Fruit fly (Drosophila melanogaster) whole organism, embryonic: ENCODE results near the gene HipHop.

Experiments used
- Asciz ChIP-seq: fragments of 200-800 bp; sonication (Bioruptor generic); optimal IDR thresholded peaks from 2 replicates; lab custom pipeline; 2017; ENCODE audit warnings: missing biosample characterization, mild to moderate bottlenecking, missing genetic modification characterization, missing genetic modification reagents
- Blimp-1 ChIP-seq: fragments of 200-800 bp; sonication (Bioruptor generic); optimal IDR thresholded peaks from 3 replicates; lab custom pipeline; 2018; ENCODE audit warnings: missing biosample characterization, missing genetic modification characterization, mild to moderate bottlenecking, moderate library complexity, missing genetic modification reagents
- C15 ChIP-seq: fragments of 200-800 bp; sonication (Bioruptor generic); IDR thresholded peaks from 3 replicates; pipeline ENCODE4 v1.3.6; 2022; ENCODE audit warnings: missing biosample characterization, missing genetic modification characterization
- CG10209 ChIP-seq: fragments of 200-800 bp; sonication (Bioruptor generic); optimal IDR thresholded peaks from 3 replicates; lab custom pipeline; 2017; ENCODE audit warnings: missing biosample characterization, mild to moderate bottlenecking, missing genetic modification characterization, missing genetic modification reagents
- CG1024 ChIP-seq: fragments of 200-800 bp; sonication (Bioruptor generic); IDR thresholded peaks from 2 replicates; pipeline ENCODE4 v1.3.6; 2022; ENCODE audit warnings: missing biosample characterization, missing genetic modification characterization
- CG10462 ChIP-seq: fragments of 200-800 bp; sonication (Bioruptor generic); optimal IDR thresholded peaks from 2 replicates; lab custom pipeline; 2016; ENCODE audit warnings: missing biosample characterization, missing genetic modification characterization
- CG10654 ChIP-seq: fragments of 200-800 bp; sonication (Bioruptor generic); optimal IDR thresholded peaks from 2 replicates; lab custom pipeline; 2016; ENCODE audit warnings: missing biosample characterization, missing genetic modification characterization
- CG11085 ChIP-seq: fragments of 200-800 bp; sonication (Bioruptor generic); IDR thresholded peaks from 2 replicates; pipeline ENCODE4 v1.3.6; 2022; ENCODE audit warnings: missing biosample characterization, missing genetic modification characterization
- CG11398 ChIP-seq: fragments of 200-800 bp; sonication (Bioruptor generic); optimal IDR thresholded peaks from 2 replicates; lab custom pipeline; 2016; ENCODE audit warnings: missing biosample characterization, missing genetic modification characterization
- CG11695 ChIP-seq: fragments of 200-800 bp; sonication (Bioruptor generic); IDR thresholded peaks from 3 replicates; pipeline ENCODE4 v1.3.6; 2022; ENCODE audit warnings: missing biosample characterization, missing genetic modification characterization
- CG12236 ChIP-seq: fragments of 200-800 bp; sonication (Bioruptor generic); optimal IDR thresholded peaks from 2 replicates; lab custom pipeline; 2016; ENCODE audit warnings: missing biosample characterization, missing genetic modification characterization
- CG13287 ChIP-seq: fragments of 200-800 bp; sonication (Bioruptor generic); IDR thresholded peaks from 2 replicates; pipeline ENCODE4 v1.3.6; 2022; ENCODE audit warnings: missing biosample characterization, missing genetic modification characterization; ENCODE audit not compliant: partially characterized antibody
- CG14860 ChIP-seq: fragments of 200-800 bp; sonication (Bioruptor generic); IDR thresholded peaks from 3 replicates; pipeline ENCODE4 v1.3.6; 2022; ENCODE audit warnings: missing biosample characterization, missing genetic modification characterization; ENCODE audit not compliant: partially characterized antibody
- CG15514 ChIP-seq: fragments of 200-800 bp; sonication (Bioruptor generic); optimal IDR thresholded peaks from 3 replicates; lab custom pipeline; 2017; ENCODE audit warnings: missing biosample characterization, missing genetic modification characterization, mild to moderate bottlenecking, moderate library complexity, missing genetic modification reagents
- CG2116 ChIP-seq: fragments of 200-800 bp; sonication (Bioruptor generic); optimal IDR thresholded peaks from 3 replicates; lab custom pipeline; 2018; ENCODE audit warnings: missing biosample characterization, mild to moderate bottlenecking, missing genetic modification characterization
- CG30431 ChIP-seq: fragments of 200-800 bp; sonication (Bioruptor generic); optimal IDR thresholded peaks from 2 replicates; lab custom pipeline; 2017; ENCODE audit warnings: missing biosample characterization, missing genetic modification characterization
- CG31388 ChIP-seq: fragments of 200-800 bp; sonication (Bioruptor generic); optimal IDR thresholded peaks from 2 replicates; lab custom pipeline; 2016; ENCODE audit warnings: missing biosample characterization, missing genetic modification characterization
- CG31441 ChIP-seq: fragments of 200-800 bp; sonication (Bioruptor generic); IDR thresholded peaks from 2 replicates; pipeline ENCODE4 v1.3.6; 2022; ENCODE audit warnings: missing biosample characterization, missing genetic modification characterization
- CG32767 ChIP-seq: fragments of 200-800 bp; sonication (Bioruptor generic); IDR thresholded peaks from 2 replicates; pipeline ENCODE4 v1.3.6; 2022; ENCODE audit warnings: missing biosample characterization, missing genetic modification characterization
- CG3995 ChIP-seq: fragments of 200-800 bp; sonication (Bioruptor generic); optimal IDR thresholded peaks from 3 replicates; lab custom pipeline; 2016; ENCODE audit warnings: missing biosample characterization, missing genetic modification characterization
- CG4617 ChIP-seq: fragments of 200-800 bp; sonication (Bioruptor generic); optimal IDR thresholded peaks from 3 replicates; lab custom pipeline; 2016; ENCODE audit warnings: missing biosample characterization, missing genetic modification characterization, borderline replicate concordance
- CG7839 ChIP-seq: fragments of 200-800 bp; sonication (Bioruptor generic); optimal IDR thresholded peaks from 3 replicates; lab custom pipeline; 2018; ENCODE audit warnings: missing biosample characterization, mild to moderate bottlenecking, missing genetic modification characterization, moderate library complexity
- Dad ChIP-seq: fragments of 200-800 bp; sonication (Bioruptor generic); optimal IDR thresholded peaks from 3 replicates; lab custom pipeline; 2016; ENCODE audit warnings: missing biosample characterization, missing genetic modification characterization
- Deaf1 ChIP-seq: fragments of 200-800 bp; optimal IDR thresholded peaks from 3 replicates; lab custom pipeline; 2019; ENCODE audit warnings: missing biosample characterization, mild to moderate bottlenecking, missing genetic modification characterization, moderate library complexity
- E2f1 ChIP-seq: fragments of 200-800 bp; sonication (Bioruptor generic); IDR thresholded peaks from 2 replicates; pipeline ENCODE4 v1.3.6; 2022; ENCODE audit warnings: missing biosample characterization, missing genetic modification characterization
- YL-1 ChIP-seq: fragments of 200-800 bp; sonication (Bioruptor generic); optimal IDR thresholded peaks from 3 replicates; lab custom pipeline; 2017; ENCODE audit warnings: missing biosample characterization, mild to moderate bottlenecking, missing genetic modification characterization
- ab ChIP-seq: fragments of 200-800 bp; sonication (Bioruptor generic); optimal IDR thresholded peaks from 2 replicates; lab custom pipeline; 2016; ENCODE audit warnings: missing biosample characterization, missing genetic modification characterization
- az2 ChIP-seq: fragments of 200-800 bp; sonication (Bioruptor generic); optimal IDR thresholded peaks from 3 replicates; lab custom pipeline; 2016; ENCODE audit warnings: missing biosample characterization, missing genetic modification characterization
- bowl ChIP-seq: fragments of 200-800 bp; sonication (Bioruptor generic); IDR thresholded peaks from 2 replicates; pipeline ENCODE4 v1.3.6; 2022; ENCODE audit warnings: missing biosample characterization, missing genetic modification characterization
- bsh ChIP-seq, 2 experiments: fragments of 200-800 bp; sonication (Bioruptor generic); optimal IDR thresholded peaks; 2 replicates each; lab custom pipeline; 2017 to 2018; ENCODE audit warnings: mild to moderate bottlenecking in 2 of 2, missing biosample characterization in 2 of 2, missing genetic modification characterization in 2 of 2, moderate library complexity in 1 of 2
- chn ChIP-seq: fragments of 200-800 bp; sonication (Bioruptor generic); optimal IDR thresholded peaks from 2 replicates; lab custom pipeline; 2016; ENCODE audit warnings: missing biosample characterization, missing genetic modification characterization
- crol ChIP-seq: fragments of 200-800 bp; sonication (Bioruptor generic); IDR thresholded peaks from 2 replicates; pipeline ENCODE4 v1.3.6; 2022; ENCODE audit warnings: missing biosample characterization, missing genetic modification characterization
- eve ChIP-seq, 2 experiments: fragments of >200 bp; optimal IDR thresholded peaks; 2 replicates each; lab custom pipeline; 2017; ENCODE audit warnings: missing biosample characterization in 2 of 2, missing genetic modification characterization in 2 of 2
- eyg ChIP-seq: fragments of 200-800 bp; sonication (Bioruptor generic); optimal IDR thresholded peaks from 3 replicates; lab custom pipeline; 2016; ENCODE audit warnings: missing biosample characterization, missing genetic modification characterization
- fru ChIP-seq: fragments of >200 bp; optimal IDR thresholded peaks from 2 replicates; lab custom pipeline; 2017
- gce ChIP-seq: fragments of 200-800 bp; sonication (Bioruptor generic); IDR thresholded peaks from 3 replicates; pipeline ENCODE4 v1.3.6; 2022; ENCODE audit warnings: missing biosample characterization, missing genetic modification characterization
- gro ChIP-seq: fragments of 200-800 bp; sonication (Bioruptor generic); optimal IDR thresholded peaks from 2 replicates; lab custom pipeline; 2016; ENCODE audit warnings: missing biosample characterization, missing genetic modification characterization
- kni ChIP-seq: fragments of 200-800 bp; sonication (Bioruptor generic); optimal IDR thresholded peaks from 3 replicates; lab custom pipeline; 2017; ENCODE audit warnings: mild to moderate bottlenecking, missing biosample characterization, missing genetic modification reagents, missing genetic modification characterization
- lmd ChIP-seq: fragments of 200-800 bp; sonication (Bioruptor generic); IDR thresholded peaks from 2 replicates; pipeline ENCODE4 v1.3.6; 2022; ENCODE audit warnings: missing biosample characterization, missing genetic modification characterization
- mam ChIP-seq: fragments of 200-800 bp; sonication (Bioruptor generic); optimal IDR thresholded peaks from 3 replicates; lab custom pipeline; 2016; ENCODE audit warnings: missing biosample characterization, missing genetic modification characterization
- nom ChIP-seq: fragments of 200-800 bp; sonication (Bioruptor generic); optimal IDR thresholded peaks from 2 replicates; lab custom pipeline; 2017; ENCODE audit warnings: missing biosample characterization, missing genetic modification characterization, mild to moderate bottlenecking, moderate library complexity, missing genetic modification reagents
- org-1 ChIP-seq: fragments of 200-800 bp; sonication (Bioruptor generic); optimal IDR thresholded peaks from 2 replicates; lab custom pipeline; 2017; ENCODE audit warnings: missing biosample characterization, missing genetic modification characterization
- sima ChIP-seq: fragments of 200-800 bp; sonication (Bioruptor generic); optimal IDR thresholded peaks from 2 replicates; lab custom pipeline; 2016; ENCODE audit warnings: missing biosample characterization, missing genetic modification characterization
- sob ChIP-seq: fragments of 200-800 bp; sonication (Bioruptor generic); IDR thresholded peaks from 2 replicates; pipeline ENCODE4 v1.3.6; 2022; ENCODE audit warnings: missing biosample characterization, missing genetic modification characterization
- sug ChIP-seq: fragments of 200-800 bp; optimal IDR thresholded peaks from 2 replicates; lab custom pipeline; 2019; ENCODE audit warnings: missing biosample characterization, mild to moderate bottlenecking, missing genetic modification characterization, moderate library complexity
- tgo ChIP-seq: fragments of 200-800 bp; sonication (Bioruptor generic); IDR thresholded peaks from 3 replicates; pipeline ENCODE4 v1.3.6; 2022; ENCODE audit warnings: missing biosample characterization, missing genetic modification characterization
- vnd ChIP-seq: fragments of 200-800 bp; sonication (Bioruptor generic); IDR thresholded peaks from 3 replicates; pipeline ENCODE4 v1.3.6; 2022; ENCODE audit warnings: missing biosample characterization, missing genetic modification characterization; ENCODE audit not compliant: partially characterized antibody
- wor ChIP-seq: fragments of 200-800 bp; sonication (Bioruptor generic); IDR thresholded peaks from 2 replicates; pipeline ENCODE4 v1.3.6; 2022; ENCODE audit warnings: missing biosample characterization, missing genetic modification characterization
- zf30C ChIP-seq: fragments of 200-800 bp; sonication (Bioruptor generic); optimal IDR thresholded peaks from 3 replicates; lab custom pipeline; 2018; ENCODE audit warnings: missing biosample characterization, mild to moderate bottlenecking, missing genetic modification characterization

Gene HipHop

DNA sequence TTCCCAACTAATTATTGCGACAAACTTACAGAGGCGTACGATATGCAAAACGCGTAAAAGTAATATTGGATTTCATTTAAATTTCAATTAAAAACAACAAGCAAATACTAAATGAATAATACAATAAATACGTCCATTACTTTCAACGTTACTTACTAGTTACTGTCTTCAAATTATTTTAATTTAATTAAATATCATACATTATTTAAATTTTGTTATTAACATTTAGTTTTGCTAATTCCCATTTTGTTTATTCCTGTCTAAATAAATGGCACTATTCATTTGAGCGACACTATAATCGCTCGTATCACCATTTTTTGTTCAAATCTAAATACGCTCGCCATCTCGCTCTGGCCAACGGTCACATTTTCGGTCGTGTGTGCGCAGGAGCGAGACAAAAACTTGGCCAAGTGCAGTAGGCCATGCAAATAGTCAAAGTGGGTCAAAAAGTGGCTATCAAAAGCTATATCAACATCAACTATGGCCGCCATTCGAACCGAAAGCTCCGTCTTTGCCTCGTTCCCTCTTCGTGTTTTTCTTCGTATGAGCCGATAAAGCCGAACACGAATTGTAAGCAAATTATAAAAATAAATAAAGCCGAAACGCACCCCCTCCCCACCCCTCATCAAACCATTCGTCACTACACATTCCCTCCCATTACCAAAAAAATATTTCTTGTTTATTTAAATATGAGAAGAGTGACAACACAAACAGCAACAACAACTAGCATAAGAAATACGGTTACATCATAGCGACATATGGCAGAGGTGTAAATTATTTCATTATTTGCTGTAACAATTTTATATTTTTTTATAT, 31.6 kb upstream of the HipHop start (continued):
- peak; percentile 64 for TF ChIP-seq Blimp-1 (GFP tag; lab: Kevin White, UChicago)
- TF ChIP-seq kni (GFP tag; lab: Kevin White, UChicago): peak; percentile 82
- TF ChIP-seq CG11085 (GFP tag; lab: Robert Waterston, UW): no peak
- peak; percentile 18 for TF ChIP-seq CG7839 (tag; lab: Kevin White, UChicago)
- no peak; the same call in 2 of the 3 replicates for TF ChIP-seq C15 (GFP tag; lab: Robert Waterston, UW)
- TF ChIP-seq CG31441 (GFP tag; lab: Robert Waterston, UW): peak; percentile 55
- no peak for TF ChIP-seq chn (GFP tag; lab: Kevin White, UChicago)
- TF ChIP-seq Dad (GFP tag; lab: Kevin White, UChicago): peak; percentile 41
- no peak for TF ChIP-seq zf30C (GFP tag; lab: Kevin White, UChicago)
- no peak for TF ChIP-seq sima (GFP tag; lab: Kevin White, UChicago)
- peak; percentile 99 for TF ChIP-seq Deaf1 (tag; lab: Kevin White, UChicago)
- no peak for TF ChIP-seq bowl (GFP tag; lab: Robert Waterston, UW)
- TF ChIP-seq CG30431 (GFP tag; lab: Kevin White, UChicago): no peak
- peak; percentile 59 for TF ChIP-seq CG15514 (GFP tag; lab: Kevin White, UChicago)
- TF ChIP-seq vnd (GFP tag; lab: Robert Waterston, UW): no peak
- TF ChIP-seq CG31388 (GFP tag; lab: Kevin White, UChicago): no peak
- TF ChIP-seq tgo (GFP tag; lab: Robert Waterston, UW): peak; percentile 18; the same call in 1 of the 3 replicates
- TF ChIP-seq gce (GFP tag; lab: Robert Waterston, UW): peak; percentile 79; the same call in 2 of the 3 replicates
- TF ChIP-seq nom (GFP tag; lab: Kevin White, UChicago): no peak
- TF ChIP-seq CG32767: peak; percentile 26; the same call in 1 of the 2 replicates
- TF ChIP-seq YL-1 (GFP tag; lab: Kevin White, UChicago): peak; percentile 15
- TF ChIP-seq crol (GFP tag; lab: Robert Waterston, UW): peak; percentile 92
- TF ChIP-seq CG12236 (GFP tag; lab: Kevin White, UChicago): no peak
- TF ChIP-seq CG14860 (GFP tag; lab: Robert Waterston, UW): no peak
- TF ChIP-seq az2: no peak
- TF ChIP-seq fru (lab: Kevin White, UChicago): no peak
- peak; percentile 82 for TF ChIP-seq sob (GFP tag; lab: Robert Waterston, UW)
- peak; percentile 33; the same call in 1 of the 2 replicates for TF ChIP-seq CG13287
- no peak for TF ChIP-seq CG4617 (GFP tag; lab: Kevin White, UChicago)
- peak; percentile 60; the same call in 1 of the 3 replicates for TF ChIP-seq CG11695 (GFP tag; lab: Robert Waterston, UW)
- peak; percentile 89 for TF ChIP-seq sug (tag; lab: Kevin White, UChicago)
- peak; percentile 49 for TF ChIP-seq CG10209
- peak; percentile 53 for TF ChIP-seq Asciz (GFP tag; lab: Kevin White, UChicago)
- TF ChIP-seq CG10462 (GFP tag; lab: Kevin White, UChicago): peak; percentile 14
- TF ChIP-seq mam (GFP tag; lab: Kevin White, UChicago): peak; percentile 3
- TF ChIP-seq org-1 (GFP tag; lab: Kevin White, UChicago): peak; percentile 1
- TF ChIP-seq wor (GFP tag; lab: Robert Waterston, UW): no peak
- TF ChIP-seq CG3995: peak; percentile 21
- TF ChIP-seq CG10654: no peak
- no peak for TF ChIP-seq ab (GFP tag; lab: Kevin White, UChicago)
- TF ChIP-seq CG11398 (GFP tag; lab: Kevin White, UChicago): peak; percentile 14
- TF ChIP-seq CG2116: peak; percentile 31
- peak in 1 of 2 experiments; percentile 84 for TF ChIP-seq eve (GFP tag; optimal IDR thresholded peaks at IDR 0.05; lab: Kevin White, UChicago)
- TF ChIP-seq CG1024 (GFP tag; lab: Robert Waterston, UW): no peak
- TF ChIP-seq lmd: no peak; the same call in 1 of the 2 replicates
- peak; percentile 78 for TF ChIP-seq gro (GFP tag; lab: Kevin White, UChicago)
- TF ChIP-seq eyg: peak; percentile 47
- peak in 1 of 2 experiments; percentile 5 for TF ChIP-seq bsh (GFP tag; optimal IDR thresholded peaks at IDR 0.05; lab: Kevin White, UChicago)
- no peak; the same call in 1 of the 2 replicates for TF ChIP-seq E2f1 (GFP tag; lab: Robert Waterston, UW)
